Fruit fly (Drosophila melanogaster) whole organism, wandering third instar larva: ENCODE results near the gene CG6497.

ENCODE experiments used
- Abd-B ChIP-seq: fragments of >200 bp; optimal IDR thresholded peaks from 2 replicates; lab custom pipeline; 2017; ENCODE audit warnings: missing biosample characterization, missing genetic modification characterization
- CG32264 ChIP-seq: fragments of 200-800 bp; sonication (Bioruptor generic); optimal IDR thresholded peaks from 2 replicates; lab custom pipeline; 2016; ENCODE audit warnings: missing biosample characterization, missing genetic modification characterization
- CG9705 ChIP-seq: fragments of 200-800 bp; sonication (Bioruptor generic); optimal IDR thresholded peaks from 2 replicates; lab custom pipeline; 2018; ENCODE audit warnings: missing biosample characterization, mild to moderate bottlenecking, missing genetic modification characterization
- CrebA ChIP-seq: fragments of 200-800 bp; sonication (Bioruptor generic); optimal IDR thresholded peaks from 2 replicates; lab custom pipeline; 2016; ENCODE audit warnings: missing biosample characterization, mild to moderate bottlenecking, missing genetic modification characterization, borderline replicate concordance
- Dfd ChIP-seq: fragments of >200 bp; optimal IDR thresholded peaks from 2 replicates; lab custom pipeline; 2017; ENCODE audit warnings: missing biosample characterization, missing genetic modification characterization
- GATAd ChIP-seq: sonication (Bioruptor generic); optimal IDR thresholded peaks from 2 replicates; lab custom pipeline; 2016; ENCODE audit warnings: missing biosample characterization, missing genetic modification characterization
- HLH106 ChIP-seq: fragments of 200-800 bp; optimal IDR thresholded peaks from 3 replicates; lab custom pipeline; 2019; ENCODE audit warnings: missing biosample characterization, mild to moderate bottlenecking, missing genetic modification characterization, moderate library complexity
- Hnf4 ChIP-seq: fragments of 200-800 bp; sonication (Bioruptor generic); optimal IDR thresholded peaks from 2 replicates; lab custom pipeline; 2016; ENCODE audit warnings: missing biosample characterization, mild to moderate bottlenecking, missing genetic modification characterization
- Hr83 ChIP-seq: fragments of 200-300 bp; sonication (Bioruptor generic); optimal IDR thresholded peaks from 2 replicates; lab custom pipeline; 2016; ENCODE audit warnings: missing biosample characterization, mild to moderate bottlenecking, missing genetic modification characterization, moderate library complexity; ENCODE audit not compliant: poor library complexity, severe bottlenecking
- Jra ChIP-seq: sonication (Bioruptor generic); optimal IDR thresholded peaks from 2 replicates; lab custom pipeline; 2016; ENCODE audit warnings: missing biosample characterization, missing genetic modification characterization
- Myc ChIP-seq: fragments of >200 bp; optimal IDR thresholded peaks from 2 replicates; lab custom pipeline; 2017
- N ChIP-seq: fragments of >200 bp; optimal IDR thresholded peaks from 2 replicates; lab custom pipeline; 2018; ENCODE audit warnings: missing biosample characterization, missing external identifiers, missing genetic modification characterization
- OdsH ChIP-seq: fragments of 200-800 bp; sonication (Bioruptor generic); optimal IDR thresholded peaks from 2 replicates; lab custom pipeline; 2016; ENCODE audit warnings: missing biosample characterization, mild to moderate bottlenecking, missing genetic modification characterization
- Rel ChIP-seq, 2 experiments: fragments of 200-800 bp; sonication (Bioruptor generic) in 1 of 2; optimal IDR thresholded peaks; 2 replicates in 1 of 2; 3 replicates in 1 of 2; lab custom pipeline; 2016 to 2019; ENCODE audit warnings: mild to moderate bottlenecking in 2 of 2, missing biosample characterization in 2 of 2, missing genetic modification characterization in 2 of 2, moderate library complexity in 1 of 2
- Sp1 ChIP-seq: fragments of 200-800 bp; sonication (Bioruptor generic); optimal IDR thresholded peaks from 3 replicates; lab custom pipeline; 2019; ENCODE audit warnings: missing biosample characterization, mild to moderate bottlenecking, missing genetic modification characterization, moderate library complexity
- br ChIP-seq: fragments of 200-800 bp; sonication (Bioruptor generic); optimal IDR thresholded peaks from 2 replicates; lab custom pipeline; 2016; ENCODE audit warnings: missing biosample characterization, missing genetic modification characterization
- dl ChIP-seq, 2 experiments: fragments of 175-275, 200-275 bp in 1 of 2; fragments of 200-275 bp in 1 of 2; sonication (Bioruptor generic); optimal IDR thresholded peaks; lab custom pipeline; 2018; ENCODE audit warnings: mild to moderate bottlenecking in 2 of 2, missing biosample characterization in 2 of 2, missing genetic modification characterization in 2 of 2, moderate library complexity in 2 of 2; ENCODE audit not compliant: partially characterized antibody in 2 of 2, insufficient read depth in 1 of 2
- dmrt93B ChIP-seq: fragments of 200-800 bp; sonication (Bioruptor generic); optimal IDR thresholded peaks from 2 replicates; lab custom pipeline; 2018; ENCODE audit warnings: missing biosample characterization, mild to moderate bottlenecking, missing genetic modification characterization
- dsf ChIP-seq: sonication (Bioruptor generic); optimal IDR thresholded peaks from 2 replicates; lab custom pipeline; 2016; ENCODE audit warnings: missing biosample characterization, missing genetic modification characterization, borderline replicate concordance
- ey ChIP-seq: fragments of 200-800 bp; sonication (Bioruptor generic); optimal IDR thresholded peaks from 2 replicates; lab custom pipeline; 2016; ENCODE audit warnings: missing biosample characterization, missing genetic modification characterization
- foxo ChIP-seq, 2 experiments: fragments of 200-800 bp; sonication (Bioruptor generic); optimal IDR thresholded peaks; 2 replicates in 1 of 2; 3 replicates in 1 of 2; lab custom pipeline; 2016 to 2017; ENCODE audit warnings: missing biosample characterization in 2 of 2, missing genetic modification characterization in 2 of 2
- fru ChIP-seq: fragments of 200-800 bp; sonication (Bioruptor generic); optimal IDR thresholded peaks from 3 replicates; lab custom pipeline; 2016; ENCODE audit warnings: missing biosample characterization, mild to moderate bottlenecking, missing genetic modification characterization
- h ChIP-seq: fragments of 200-800 bp; sonication (Bioruptor generic); optimal IDR thresholded peaks from 3 replicates; lab custom pipeline; 2016; ENCODE audit warnings: missing biosample characterization, mild to moderate bottlenecking, missing genetic modification characterization
- jim ChIP-seq: fragments of 175-275, 200-325 bp; sonication (Bioruptor generic); optimal IDR thresholded peaks from 2 replicates; lab custom pipeline; 2016; ENCODE audit warnings: missing biosample characterization, mild to moderate bottlenecking, missing genetic modification characterization
- lola ChIP-seq: fragments of >200 bp; optimal IDR thresholded peaks from 2 replicates; lab custom pipeline; 2017; ENCODE audit warnings: missing biosample characterization, missing genetic modification characterization
- pan ChIP-seq: fragments of >200 bp; optimal IDR thresholded peaks from 2 replicates; lab custom pipeline; 2017
- psq ChIP-seq: fragments of 200-800 bp; sonication (Bioruptor generic); optimal IDR thresholded peaks from 3 replicates; lab custom pipeline; 2017; ENCODE audit warnings: missing biosample characterization, mild to moderate bottlenecking, missing genetic modification characterization, moderate library complexity
- rgr ChIP-seq: fragments of 200-800 bp; sonication (Bioruptor generic); optimal IDR thresholded peaks from 3 replicates; lab custom pipeline; 2016; ENCODE audit warnings: missing biosample characterization, mild to moderate bottlenecking, missing genetic modification characterization
- sage ChIP-seq: fragments of 200-800 bp; sonication (Bioruptor generic); optimal IDR thresholded peaks from 2 replicates; lab custom pipeline; 2016; ENCODE audit warnings: missing biosample characterization, mild to moderate bottlenecking, missing genetic modification characterization
- sv ChIP-seq: fragments of 200-800 bp; sonication (Bioruptor generic); optimal IDR thresholded peaks from 3 replicates; lab custom pipeline; 2016; ENCODE audit warnings: missing biosample characterization, missing genetic modification characterization
- tai ChIP-seq: sonication (Bioruptor generic); optimal IDR thresholded peaks from 2 replicates; lab custom pipeline; 2016; ENCODE audit warnings: missing biosample characterization, missing genetic modification characterization
- usp ChIP-seq: fragments of >200 bp; optimal IDR thresholded peaks from 2 replicates; lab custom pipeline; 2017; ENCODE audit warnings: missing biosample characterization, missing genetic modification characterization
- woc ChIP-seq: sonication (Bioruptor generic); optimal IDR thresholded peaks from 2 replicates; lab custom pipeline; 2016; ENCODE audit warnings: missing biosample characterization, mild to moderate bottlenecking, missing genetic modification characterization

The CG6497 gene

dm6 chr3L:17237003-17237402 lies 16.7 kb downstream of the CG6497 start:
- no peak for TF ChIP-seq dmrt93B (GFP tag; lab: Kevin White, UChicago)
- TF ChIP-seq Myc = no peak
- TF ChIP-seq Dfd = no peak
- TF ChIP-seq h (GFP tag; lab: Kevin White, UChicago) = no peak

dm6 chr3L:17226330-17226729 lies 27.4 kb downstream of the CG6497 start:
- TF ChIP-seq woc (GFP tag; lab: Kevin White, UChicago) (no peak), Dfd (no peak), N (GFP tag; lab: Kevin White, UChicago) (no peak), sage (GFP tag; lab: Kevin White, UChicago) (no peak), Rel (GFP tag; optimal IDR thresholded peaks at IDR 0.05; lab: Kevin White, UChicago) (no peak), Rel (tag; optimal IDR thresholded peaks at IDR 0.05; lab: Kevin White, UChicago) (no peak), GATAd (GFP tag; lab: Kevin White, UChicago) (no peak), CrebA (GFP tag; lab: Kevin White, UChicago) (no peak), OdsH (no peak)

DNA sequence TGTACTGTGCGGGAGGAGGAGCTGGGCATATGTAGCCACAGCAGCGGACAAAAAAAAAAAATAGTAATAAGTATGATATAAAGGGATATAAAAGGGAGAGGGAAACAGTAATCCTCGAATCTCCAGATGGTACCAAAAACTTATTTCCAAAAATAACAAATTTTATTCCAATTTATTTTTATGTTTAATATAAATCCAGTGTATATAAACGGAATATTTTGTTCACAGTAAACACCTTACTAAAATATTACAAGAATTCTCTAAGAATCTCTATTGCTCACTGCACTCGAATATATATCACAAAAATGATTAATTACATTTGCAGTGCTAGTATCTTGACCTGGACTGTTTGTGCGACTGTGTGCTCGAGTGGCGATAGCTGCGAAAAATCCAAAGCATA lies 34.4 kb downstream of the CG6497 start:
- no peak for TF ChIP-seq Dfd
- TF ChIP-seq pan = no peak
- TF ChIP-seq psq = no peak
- TF ChIP-seq rgr (GFP tag; lab: Kevin White, UChicago) = no peak
- TF ChIP-seq br (GFP tag; lab: Kevin White, UChicago) = no peak
- TF ChIP-seq dsf (GFP tag; lab: Kevin White, UChicago) = no peak
- TF ChIP-seq Sp1 = no peak
- TF ChIP-seq HLH106 (tag; lab: Kevin White, UChicago) = no peak

dm6 chr3L:17216263-17216662 lies 37.5 kb downstream of the CG6497 start:
- no peak for TF ChIP-seq woc (GFP tag; lab: Kevin White, UChicago)
- TF ChIP-seq h (GFP tag; lab: Kevin White, UChicago) = peak; percentile 20
- no peak for TF ChIP-seq dmrt93B (GFP tag; lab: Kevin White, UChicago)
- TF ChIP-seq Hr83 (GFP tag; lab: Kevin White, UChicago) = no peak
- no peak for TF ChIP-seq Hnf4
- TF ChIP-seq Jra (GFP tag; lab: Kevin White, UChicago) = no peak
- TF ChIP-seq fru (GFP tag; lab: Kevin White, UChicago) = no peak
- TF ChIP-seq foxo (GFP tag; optimal IDR thresholded peaks at IDR 0.05; lab: Kevin White, UChicago) = peak in 1 of 2 experiments; percentile 6
- no peak for TF ChIP-seq dsf (GFP tag; lab: Kevin White, UChicago)
- TF ChIP-seq CG32264 (GFP tag; lab: Kevin White, UChicago) = no peak
- no peak for TF ChIP-seq CrebA (GFP tag; lab: Kevin White, UChicago)
- TF ChIP-seq Abd-B (GFP tag; lab: Kevin White, UChicago) = no peak
- TF ChIP-seq lola (GFP tag; lab: Kevin White, UChicago) = no peak
- peak; percentile 9 for TF ChIP-seq Sp1
- no peak for TF ChIP-seq sage (GFP tag; lab: Kevin White, UChicago)
- TF ChIP-seq HLH106 (tag; lab: Kevin White, UChicago) = peak; percentile 10
- no peak for TF ChIP-seq rgr (GFP tag; lab: Kevin White, UChicago)

DNA sequence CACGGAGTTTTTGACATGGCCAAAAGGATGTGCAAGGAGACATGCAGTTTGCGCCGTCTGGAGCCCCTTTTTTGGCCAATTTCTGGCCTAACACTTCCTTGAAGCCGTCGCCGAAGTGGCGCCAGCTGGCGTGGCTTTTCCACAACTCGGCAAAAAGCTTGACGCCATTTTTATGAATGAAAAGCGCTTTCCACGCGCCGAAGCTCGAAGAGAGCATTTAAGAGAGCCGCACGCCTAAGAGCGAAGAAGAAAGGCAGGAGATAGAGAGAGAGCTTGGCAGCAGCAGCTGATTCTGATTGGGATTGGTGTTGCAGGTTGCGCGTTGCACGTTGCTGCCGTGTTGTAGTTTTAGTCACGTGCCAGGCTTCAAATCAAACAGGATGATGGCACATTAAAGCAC lies 42.2 kb downstream of the CG6497 start:
- TF ChIP-seq GATAd (GFP tag; lab: Kevin White, UChicago) = no peak
- no peak for TF ChIP-seq Hr83 (GFP tag; lab: Kevin White, UChicago)
- TF ChIP-seq dmrt93B (GFP tag; lab: Kevin White, UChicago) = no peak
- no peak for TF ChIP-seq tai (GFP tag; lab: Kevin White, UChicago)
- TF ChIP-seq ey (GFP tag; lab: Kevin White, UChicago) = no peak

DNA sequence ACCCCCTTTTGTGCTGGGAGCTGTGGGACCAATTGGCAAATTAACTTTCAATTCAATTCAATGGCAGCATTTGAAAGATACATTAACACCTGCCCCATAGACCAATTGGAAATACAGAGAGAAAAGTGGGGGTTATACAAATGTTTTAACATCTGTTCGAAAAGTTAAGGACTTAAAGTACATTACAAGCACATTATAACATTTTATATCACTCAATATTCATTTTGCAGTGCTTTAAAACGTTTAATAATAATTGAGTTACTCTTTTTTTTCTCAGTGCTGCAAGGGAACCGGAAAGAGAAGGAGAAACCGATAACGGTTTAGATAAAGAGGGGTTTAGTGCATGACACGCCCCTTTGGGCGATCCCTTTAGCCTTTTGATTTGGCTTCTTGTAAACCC lies 44.3 kb downstream of the CG6497 start:
- TF ChIP-seq dl (GFP tag; optimal IDR thresholded peaks at IDR 0.05; lab: Kevin White, UChicago; ENCODE audit: insufficient read depth in 1 of 2, partially characterized antibody in 2 of 2) (no peak), usp (GFP tag; lab: Kevin White, UChicago) (no peak), fru (GFP tag; lab: Kevin White, UChicago) (no peak), Hnf4 (no peak), sv (GFP tag; lab: Kevin White, UChicago) (no peak), psq (no peak), GATAd (GFP tag; lab: Kevin White, UChicago) (no peak), CG9705 (no peak), foxo (GFP tag; optimal IDR thresholded peaks at IDR 0.05; lab: Kevin White, UChicago) (no peak), rgr (GFP tag; lab: Kevin White, UChicago) (no peak), tai (GFP tag; lab: Kevin White, UChicago) (no peak), jim (GFP tag; lab: Kevin White, UChicago) (no peak), h (GFP tag; lab: Kevin White, UChicago) (no peak), HLH106 (tag; lab: Kevin White, UChicago) (no peak), Myc (no peak), Sp1 (no peak), dmrt93B (GFP tag; lab: Kevin White, UChicago) (no peak), OdsH (no peak)
